Fruit fly (Drosophila melanogaster) whole organism, embryonic: ENCODE results near the gene RabX6.

Experiments
- BtbVII ChIP-seq: fragments of 200-800 bp; sonication (Bioruptor generic); optimal IDR thresholded peaks from 3 replicates; lab custom pipeline; 2017; ENCODE audit warnings: missing biosample characterization, mild to moderate bottlenecking, missing genetic modification characterization
- CG10147 ChIP-seq: fragments of 200-800 bp; sonication (Bioruptor generic); optimal IDR thresholded peaks from 2 replicates; lab custom pipeline; 2019; ENCODE audit warnings: missing biosample characterization, mild to moderate bottlenecking, missing genetic modification characterization, moderate library complexity
- CG10274 ChIP-seq: fragments of 200-800 bp; sonication (Bioruptor generic); optimal IDR thresholded peaks from 3 replicates; lab custom pipeline; 2017; ENCODE audit warnings: missing biosample characterization, mild to moderate bottlenecking, missing genetic modification characterization
- CG10321 ChIP-seq: fragments of 200-800 bp; sonication (Bioruptor generic); IDR thresholded peaks from 2 replicates; pipeline ENCODE4 v1.3.6; 2022; ENCODE audit warnings: missing biosample characterization, missing genetic modification characterization
- CG10462 ChIP-seq: fragments of 200-800 bp; sonication (Bioruptor generic); optimal IDR thresholded peaks from 2 replicates; lab custom pipeline; 2016; ENCODE audit warnings: missing biosample characterization, missing genetic modification characterization
- CG10979 ChIP-seq: fragments of 200-800 bp; sonication (Bioruptor generic); optimal IDR thresholded peaks from 2 replicates; lab custom pipeline; 2018; ENCODE audit warnings: missing biosample characterization, mild to moderate bottlenecking, missing genetic modification characterization, moderate library complexity
- CG11560 ChIP-seq: fragments of 200-800 bp; sonication (Bioruptor generic); IDR thresholded peaks from 3 replicates; pipeline ENCODE4 v1.3.6; 2022; ENCODE audit warnings: missing biosample characterization, missing genetic modification characterization
- CG14441 ChIP-seq: fragments of 200-800 bp; sonication (Bioruptor generic); IDR thresholded peaks from 2 replicates; pipeline ENCODE4 v1.3.6; 2022; ENCODE audit warnings: missing biosample characterization, missing genetic modification characterization
- CG14860 ChIP-seq: fragments of 200-800 bp; sonication (Bioruptor generic); IDR thresholded peaks from 3 replicates; pipeline ENCODE4 v1.3.6; 2022; ENCODE audit warnings: missing biosample characterization, missing genetic modification characterization; ENCODE audit not compliant: partially characterized antibody
- CG17359 ChIP-seq: fragments of 200-800 bp; sonication (Bioruptor generic); optimal IDR thresholded peaks from 3 replicates; lab custom pipeline; 2018; ENCODE audit warnings: missing biosample characterization, mild to moderate bottlenecking, missing genetic modification characterization, moderate library complexity
- CG17568 ChIP-seq: fragments of 200-800 bp; sonication (Bioruptor generic); optimal IDR thresholded peaks from 2 replicates; lab custom pipeline; 2018; ENCODE audit warnings: missing biosample characterization, mild to moderate bottlenecking, missing genetic modification characterization, moderate library complexity
- CG1792 ChIP-seq: fragments of 200-800 bp; sonication (Bioruptor generic); optimal IDR thresholded peaks from 2 replicates; lab custom pipeline; 2016; ENCODE audit warnings: missing biosample characterization, missing genetic modification characterization
- CG30403 ChIP-seq: fragments of 200-800 bp; sonication (Bioruptor generic); optimal IDR thresholded peaks from 3 replicates; lab custom pipeline; 2016; ENCODE audit warnings: missing biosample characterization, missing genetic modification characterization
- CG31388 ChIP-seq: fragments of 200-800 bp; sonication (Bioruptor generic); optimal IDR thresholded peaks from 2 replicates; lab custom pipeline; 2016; ENCODE audit warnings: missing biosample characterization, missing genetic modification characterization
- CG33557 ChIP-seq: fragments of 200-800 bp; sonication (Bioruptor generic); optimal IDR thresholded peaks from 2 replicates; lab custom pipeline; 2019; ENCODE audit warnings: missing biosample characterization, mild to moderate bottlenecking, missing genetic modification characterization, moderate library complexity
- CG34224 ChIP-seq: fragments of 200-800 bp; sonication (Bioruptor generic); IDR thresholded peaks from 3 replicates; pipeline ENCODE4 v1.3.6; 2022; ENCODE audit warnings: missing biosample characterization, missing genetic modification characterization; ENCODE audit not compliant: partially characterized antibody
- CG4707 ChIP-seq: fragments of 200-800 bp; sonication (Bioruptor generic); optimal IDR thresholded peaks from 2 replicates; lab custom pipeline; 2018; ENCODE audit warnings: missing biosample characterization, mild to moderate bottlenecking, missing genetic modification characterization, moderate library complexity
- CG6654 ChIP-seq: fragments of 200-800 bp; sonication (Bioruptor generic); optimal IDR thresholded peaks from 2 replicates; lab custom pipeline; 2017; ENCODE audit warnings: missing biosample characterization, mild to moderate bottlenecking, missing genetic modification characterization
- CG6689 ChIP-seq: fragments of 200-800 bp; sonication (Bioruptor generic); IDR thresholded peaks from 2 replicates; pipeline ENCODE4 v1.3.6; 2022; ENCODE audit warnings: missing biosample characterization, missing genetic modification characterization
- CG7786 ChIP-seq: fragments of 200-800 bp; sonication (Bioruptor generic); optimal IDR thresholded peaks from 2 replicates; lab custom pipeline; 2016; ENCODE audit warnings: missing biosample characterization, missing genetic modification characterization
- CG9817 ChIP-seq: fragments of 200-800 bp; sonication (Bioruptor generic); optimal IDR thresholded peaks from 2 replicates; lab custom pipeline; 2018; ENCODE audit warnings: missing biosample characterization, mild to moderate bottlenecking, missing genetic modification characterization, moderate library complexity
- CG9932 ChIP-seq: fragments of 200-800 bp; sonication (Bioruptor generic); IDR thresholded peaks from 2 replicates; pipeline ENCODE4 v1.3.6; 2022; ENCODE audit warnings: missing biosample characterization, missing genetic modification characterization
- CkIIα-i1 ChIP-seq: fragments of 200-800 bp; sonication (Bioruptor generic); IDR thresholded peaks from 2 replicates; pipeline ENCODE4 v1.3.6; 2022; ENCODE audit warnings: missing biosample characterization, missing genetic modification characterization
- CrebB ChIP-seq: fragments of 200-800 bp; sonication (Bioruptor generic); optimal IDR thresholded peaks from 3 replicates; lab custom pipeline; 2018; ENCODE audit warnings: missing biosample characterization, mild to moderate bottlenecking, missing genetic modification characterization
- Dbx ChIP-seq: fragments of 200-800 bp; sonication (Bioruptor generic); IDR thresholded peaks from 3 replicates; pipeline ENCODE4 v1.3.6; 2022; ENCODE audit warnings: missing biosample characterization, missing genetic modification characterization
- Dp ChIP-seq: fragments of 200-800 bp; sonication (Bioruptor generic); optimal IDR thresholded peaks from 2 replicates; lab custom pipeline; 2018; ENCODE audit warnings: missing biosample characterization, mild to moderate bottlenecking, missing genetic modification characterization, moderate library complexity
- GATAe ChIP-seq: fragments of 200-800 bp; sonication (Bioruptor generic); conservative IDR thresholded peaks from 2 replicates; pipeline ENCODE4 v1.3.6; 2022; ENCODE audit warnings: missing biosample characterization, missing genetic modification characterization
- HLH3B ChIP-seq: fragments of 200-800 bp; sonication (Bioruptor generic); IDR thresholded peaks from 2 replicates; pipeline ENCODE4 v1.3.6; 2022; ENCODE audit warnings: missing biosample characterization, missing genetic modification characterization
- HmgD ChIP-seq: fragments of 200-800 bp; sonication (Bioruptor generic); optimal IDR thresholded peaks from 3 replicates; lab custom pipeline; 2016; ENCODE audit warnings: missing biosample characterization, missing genetic modification characterization
- MTF-1 ChIP-seq: fragments of 200-800 bp; sonication (Bioruptor generic); optimal IDR thresholded peaks from 2 replicates; lab custom pipeline; 2018; ENCODE audit warnings: missing biosample characterization, mild to moderate bottlenecking, missing genetic modification characterization, borderline replicate concordance
- NFAT ChIP-seq: fragments of 200-800 bp; sonication (Bioruptor generic); IDR thresholded peaks from 2 replicates; pipeline ENCODE4 v1.3.6; 2022; ENCODE audit warnings: missing biosample characterization, missing genetic modification characterization
- NfI ChIP-seq: fragments of 200-800 bp; sonication (Bioruptor generic); optimal IDR thresholded peaks from 3 replicates; lab custom pipeline; 2018; ENCODE audit warnings: missing biosample characterization, mild to moderate bottlenecking, missing genetic modification characterization, moderate library complexity
- Six4 ChIP-seq: fragments of 200-800 bp; sonication (Bioruptor generic); optimal IDR thresholded peaks from 2 replicates; lab custom pipeline; 2016; ENCODE audit warnings: missing biosample characterization, missing genetic modification characterization
- Sry-δ ChIP-seq: fragments of 200-800 bp; sonication (Bioruptor generic); optimal IDR thresholded peaks from 2 replicates; lab custom pipeline; 2016; ENCODE audit warnings: missing biosample characterization, missing genetic modification characterization
- ase ChIP-seq: fragments of 200-800 bp; sonication (Bioruptor generic); IDR thresholded peaks from 3 replicates; pipeline ENCODE4 v1.3.6; 2022; ENCODE audit warnings: missing biosample characterization, missing genetic modification characterization
- croc ChIP-seq: fragments of 200-800 bp; sonication (Bioruptor generic); conservative IDR thresholded peaks from 3 replicates; pipeline ENCODE4 v1.3.6; 2022; ENCODE audit warnings: missing biosample characterization, missing genetic modification characterization
- ems ChIP-seq: fragments of 200-800 bp; sonication (Bioruptor generic); optimal IDR thresholded peaks from 3 replicates; lab custom pipeline; 2016; ENCODE audit warnings: missing biosample characterization, missing genetic modification characterization
- fd3F ChIP-seq: fragments of 200-800 bp; sonication (Bioruptor generic); optimal IDR thresholded peaks from 2 replicates; lab custom pipeline; 2018; ENCODE audit warnings: missing biosample characterization, mild to moderate bottlenecking, missing genetic modification characterization, moderate library complexity
- ftz-f1 ChIP-seq: fragments of 200-800 bp; sonication (Bioruptor generic); optimal IDR thresholded peaks from 2 replicates; lab custom pipeline; 2016; ENCODE audit warnings: missing biosample characterization, missing genetic modification characterization
- gsb-n ChIP-seq: fragments of 200-800 bp; sonication (Bioruptor generic); optimal IDR thresholded peaks from 3 replicates; lab custom pipeline; 2018; ENCODE audit warnings: missing biosample characterization, mild to moderate bottlenecking, missing genetic modification characterization
- kni ChIP-seq: fragments of 200-800 bp; sonication (Bioruptor generic); optimal IDR thresholded peaks from 3 replicates; lab custom pipeline; 2017; ENCODE audit warnings: mild to moderate bottlenecking, missing biosample characterization, missing genetic modification reagents, missing genetic modification characterization
- p53 ChIP-seq: fragments of 200-800 bp; sonication (Bioruptor generic); optimal IDR thresholded peaks from 2 replicates; lab custom pipeline; 2016; ENCODE audit warnings: missing biosample characterization, missing genetic modification characterization
- schlank ChIP-seq: fragments of 200-800 bp; sonication (Bioruptor generic); optimal IDR thresholded peaks from 2 replicates; lab custom pipeline; 2018; ENCODE audit warnings: missing biosample characterization, mild to moderate bottlenecking, missing genetic modification characterization
- sd ChIP-seq: fragments of 200-800 bp; sonication (Bioruptor generic); optimal IDR thresholded peaks from 3 replicates; lab custom pipeline; 2018; ENCODE audit warnings: missing biosample characterization, mild to moderate bottlenecking, missing genetic modification characterization, moderate library complexity
- sima ChIP-seq: fragments of 200-800 bp; sonication (Bioruptor generic); optimal IDR thresholded peaks from 2 replicates; lab custom pipeline; 2016; ENCODE audit warnings: missing biosample characterization, missing genetic modification characterization
- stwl ChIP-seq: fragments of 200-800 bp; sonication (Bioruptor generic); optimal IDR thresholded peaks from 3 replicates; lab custom pipeline; 2018; ENCODE audit warnings: missing biosample characterization, mild to moderate bottlenecking, missing genetic modification characterization, moderate library complexity
- tio ChIP-seq: fragments of 200-800 bp; sonication (Bioruptor generic); optimal IDR thresholded peaks from 2 replicates; lab custom pipeline; 2017; ENCODE audit warnings: missing biosample characterization, missing genetic modification characterization, inconsistent platforms
- toy ChIP-seq: fragments of 200-800 bp; sonication (Bioruptor generic); IDR thresholded peaks from 2 replicates; pipeline ENCODE4 v1.3.6; 2022; ENCODE audit warnings: missing biosample characterization, missing genetic modification characterization
- unpg ChIP-seq: fragments of 200-800 bp; sonication (Bioruptor generic); optimal IDR thresholded peaks from 3 replicates; lab custom pipeline; 2018; ENCODE audit warnings: missing biosample characterization, mild to moderate bottlenecking, missing genetic modification characterization, moderate library complexity
- usp ChIP-seq: fragments of >200 bp; optimal IDR thresholded peaks from 2 replicates; lab custom pipeline; 2017; ENCODE audit warnings: missing biosample characterization, missing genetic modification characterization
- zfh1 ChIP-seq: fragments of 200-800 bp; sonication (Bioruptor generic); IDR thresholded peaks from 3 replicates; pipeline ENCODE4 v1.3.6; 2022; ENCODE audit warnings: missing biosample characterization, missing genetic modification characterization

The RabX6 gene

dm6 chr3L:654019-654418 lies 36.3 kb upstream of the RabX6 start, which contains the start of the genes MED30 and Rev1 (continued):
- TF ChIP-seq CrebB (tag; lab: Kevin White, UChicago) (peak; percentile 91), NFAT (GFP tag; lab: Robert Waterston, UW) (peak; percentile 96), Six4 (GFP tag; lab: Kevin White, UChicago) (peak; percentile 90), NfI (GFP tag; lab: Kevin White, UChicago) (peak; percentile 94), CG10274 (GFP tag; lab: Kevin White, UChicago) (peak; percentile 59), toy (GFP tag; lab: Robert Waterston, UW) (peak; percentile 63; the same call in 1 of the 2 replicates), CG30403 (GFP tag; lab: Kevin White, UChicago) (peak; percentile 97), HLH3B (GFP tag; lab: Robert Waterston, UW) (peak; percentile 91), Dbx (peak; percentile 94), BtbVII (GFP tag; lab: Kevin White, UChicago) (peak; percentile 89), CkIIα-i1 (GFP tag; lab: Robert Waterston, UW) (0 out of 2 replicates have a peak, but pooled peaks have one; percentile 36), CG9932 (GFP tag; lab: Robert Waterston, UW) (peak; percentile 97), CG10462 (peak; percentile 91), usp (GFP tag; lab: Kevin White, UChicago) (no peak), CG1792 (GFP tag; lab: Kevin White, UChicago) (peak; percentile 93), CG4707 (GFP tag; lab: Kevin White, UChicago) (peak; percentile 71), MTF-1 (GFP tag; lab: Kevin White, UChicago) (peak; percentile 81), CG31388 (GFP tag; lab: Kevin White, UChicago) (peak; percentile 85), CG6689 (GFP tag; lab: Robert Waterston, UW) (peak; percentile 87), unpg (GFP tag; lab: Kevin White, UChicago) (peak; percentile 94), sima (GFP tag; lab: Kevin White, UChicago) (peak; percentile 71), CG17359 (peak; percentile 92), CG14860 (GFP tag; lab: Robert Waterston, UW) (no peak), CG34224 (GFP tag; lab: Robert Waterston, UW) (peak; percentile 75), HmgD (GFP tag; lab: Kevin White, UChicago) (peak; percentile 93), ems (peak; percentile 96), gsb-n (tag; lab: Kevin White, UChicago) (peak; percentile 84), sd (tag; lab: Kevin White, UChicago) (peak; percentile 91), p53 (GFP tag; lab: Kevin White, UChicago) (peak; percentile 86), Dp (GFP tag; lab: Kevin White, UChicago) (peak; percentile 80), fd3F (GFP tag; lab: Kevin White, UChicago) (peak; percentile 92), Sry-δ (GFP tag; lab: Kevin White, UChicago) (peak; percentile 80), CG14441 (GFP tag; lab: Robert Waterston, UW) (peak; percentile 91), ase (GFP tag; lab: Robert Waterston, UW) (peak; percentile 89), CG10147 (GFP tag; lab: Kevin White, UChicago) (peak; percentile 90), CG7786 (GFP tag; lab: Kevin White, UChicago) (peak; percentile 97), ftz-f1 (GFP tag; lab: Kevin White, UChicago) (peak; percentile 80), CG10979 (tag; lab: Kevin White, UChicago) (peak; percentile 85), GATAe (GFP tag; lab: Robert Waterston, UW) (peak; percentile 67), tio (GFP tag; lab: Kevin White, UChicago) (no peak), CG10321 (GFP tag; lab: Robert Waterston, UW) (peak; percentile 70), CG17568 (GFP tag; lab: Kevin White, UChicago) (no peak), CG6654 (GFP tag; lab: Kevin White, UChicago) (peak; percentile 52), schlank (tag; lab: Kevin White, UChicago) (peak; percentile 87), CG33557 (GFP tag; lab: Kevin White, UChicago) (peak; percentile 74), stwl (tag; lab: Kevin White, UChicago) (peak; percentile 92), zfh1 (GFP tag; lab: Robert Waterston, UW) (peak; percentile 95), croc (GFP tag; lab: Robert Waterston, UW) (peak; percentile 66), CG9817 (tag; lab: Kevin White, UChicago) (peak; percentile 94), kni (GFP tag; lab: Kevin White, UChicago) (peak; percentile 51), CG11560 (peak; percentile 77)
